Worm (Caenorhabditis elegans) whole organism, L1 larva: ENCODE results near the gene R160.5.

Source experiments
- C16A3.4 ChIP-seq: fragments of 150-350 bp; optimal IDR thresholded peaks from 2 replicates; lab custom pipeline; 2014; ENCODE audit warnings: missing biosample characterization, missing genetic modification characterization
- F16B12.6 ChIP-seq: fragments of 150-350 bp; optimal IDR thresholded peaks from 2 replicates; lab custom pipeline; 2014; ENCODE audit warnings: missing biosample characterization, missing genetic modification characterization
- ama-1 ChIP-seq: fragments of 150-350 bp; optimal IDR thresholded peaks from 2 replicates; lab custom pipeline; 2014
- ceh-63 ChIP-seq: fragments of 200-800 bp; sonication (Bioruptor generic); optimal IDR thresholded peaks from 2 replicates; lab custom pipeline; 2018; ENCODE audit warnings: mild to moderate bottlenecking, missing genetic modification characterization, missing compliant biosample characterization
- ceh-8 ChIP-seq: fragments of 200-800 bp; sonication (Bioruptor generic); optimal IDR thresholded peaks from 2 replicates; lab custom pipeline; 2018; ENCODE audit warnings: mild to moderate bottlenecking, missing genetic modification characterization, moderate library complexity, missing compliant biosample characterization
- ceh-82 ChIP-seq, 3 experiments: fragments of 150-350 bp in 1 of 3; sonication (generic microtip) in 2 of 3; optimal IDR thresholded peaks; 2 replicates each; lab custom pipeline; 2014 to 2017; ENCODE audit warnings: missing biosample characterization in 3 of 3, missing genetic modification characterization in 3 of 3
- ceh-88 ChIP-seq: fragments of 200-800 bp; sonication (Bioruptor generic); IDR thresholded peaks from 2 replicates; pipeline ENCODE4 v1.3.6; 2022; ENCODE audit warnings: missing genetic modification characterization, missing compliant biosample characterization
- dpl-1 ChIP-seq, 3 experiments: fragments of 150-350 bp in 2 of 3; sonication (generic microtip) in 1 of 3; optimal IDR thresholded peaks; 2 replicates each; lab custom pipeline; 2014 to 2017; ENCODE audit warnings: missing biosample characterization in 3 of 3, missing genetic modification characterization in 3 of 3, missing genetic modification reagents in 3 of 3
- ets-5 ChIP-seq: fragments of 200-800 bp; sonication (Bioruptor generic); IDR thresholded peaks from 2 replicates; pipeline ENCODE4 v1.3.6; 2022; ENCODE audit warnings: missing genetic modification characterization, missing compliant biosample characterization
- fkh-8 ChIP-seq: sonication (generic microtip); optimal IDR thresholded peaks from 2 replicates; lab custom pipeline; 2016; ENCODE audit warnings: mild to moderate bottlenecking, missing genetic modification characterization, missing compliant biosample characterization
- hlh-17 ChIP-seq: fragments of 200-800 bp; sonication (Bioruptor generic); optimal IDR thresholded peaks from 2 replicates; lab custom pipeline; 2018; ENCODE audit warnings: missing genetic modification characterization, mild to moderate bottlenecking, missing compliant biosample characterization, moderate library complexity, borderline replicate concordance
- hpl-2 ChIP-seq: fragments of 150-350 bp; optimal IDR thresholded peaks from 2 replicates; lab custom pipeline; 2014; ENCODE audit warnings: missing biosample characterization, missing genetic modification reagents, missing genetic modification characterization
- lin-15B ChIP-seq: fragments of 150-350 bp; sonication (generic microtip); optimal IDR thresholded peaks from 3 replicates; lab custom pipeline; 2014; ENCODE audit warnings: missing biosample characterization, missing genetic modification characterization
- lir-3 ChIP-seq: sonication (generic microtip); optimal IDR thresholded peaks from 2 replicates; lab custom pipeline; 2016; ENCODE audit warnings: mild to moderate bottlenecking, missing genetic modification characterization, moderate library complexity, missing compliant biosample characterization; ENCODE audit not compliant: poor library complexity
- mab-9 ChIP-seq: fragments of 200-800 bp; sonication (Bioruptor generic); IDR thresholded peaks from 2 replicates; pipeline ENCODE4 v1.3.6; 2022; ENCODE audit warnings: missing genetic modification reagents, missing genetic modification characterization, missing compliant biosample characterization
- mdl-1 ChIP-seq, 2 experiments: fragments of 150-350 bp; optimal IDR thresholded peaks; 2 replicates each; lab custom pipeline; 2014 to 2017; ENCODE audit warnings: missing biosample characterization in 2 of 2, missing genetic modification characterization in 2 of 2, inconsistent platforms in 1 of 2
- mef-2 ChIP-seq: fragments of 150-350 bp; optimal IDR thresholded peaks from 2 replicates; lab custom pipeline; 2014; ENCODE audit warnings: missing biosample characterization, missing genetic modification characterization
- mep-1 ChIP-seq: fragments of 150-350 bp; optimal IDR thresholded peaks from 2 replicates; lab custom pipeline; 2014; ENCODE audit warnings: missing biosample characterization, missing genetic modification characterization
- nhr-11 ChIP-seq: fragments of 150-350 bp; optimal IDR thresholded peaks from 2 replicates; lab custom pipeline; 2014; ENCODE audit warnings: missing biosample characterization, missing genetic modification characterization
- nhr-12 ChIP-seq: sonication (generic microtip); optimal IDR thresholded peaks from 2 replicates; lab custom pipeline; 2017; ENCODE audit warnings: missing biosample characterization, missing genetic modification characterization
- nhr-20 ChIP-seq: sonication (generic microtip); optimal IDR thresholded peaks from 2 replicates; lab custom pipeline; 2016; ENCODE audit warnings: mild to moderate bottlenecking, missing genetic modification characterization, missing compliant biosample characterization
- nhr-237 ChIP-seq: fragments of 150-350 bp; optimal IDR thresholded peaks from 2 replicates; lab custom pipeline; 2014; ENCODE audit warnings: missing biosample characterization, missing genetic modification characterization
- nhr-28 ChIP-seq: fragments of 150-350 bp; optimal IDR thresholded peaks from 2 replicates; lab custom pipeline; 2014; ENCODE audit warnings: missing biosample characterization, missing genetic modification characterization
- nhr-77 ChIP-seq: fragments of 150-350 bp; optimal IDR thresholded peaks from 2 replicates; lab custom pipeline; 2014; ENCODE audit warnings: missing biosample characterization, missing genetic modification characterization
- nhr-85 ChIP-seq: sonication (generic microtip); peaks from one replicate; lab custom pipeline; 2016; ENCODE audit warnings: missing genetic modification characterization, inconsistent platforms, missing compliant biosample characterization
- pax-3 ChIP-seq: fragments of 200-800 bp; sonication (Bioruptor generic); optimal IDR thresholded peaks from 2 replicates; lab custom pipeline; 2018; ENCODE audit warnings: mild to moderate bottlenecking, missing genetic modification characterization, moderate library complexity, missing compliant biosample characterization
- pqm-1 ChIP-seq: sonication (generic microtip); optimal IDR thresholded peaks from 3 replicates; lab custom pipeline; 2017; ENCODE audit warnings: missing biosample characterization, missing genetic modification characterization
- rnt-1 ChIP-seq: sonication (generic microtip); optimal IDR thresholded peaks from 2 replicates; lab custom pipeline; 2016; ENCODE audit warnings: mild to moderate bottlenecking, missing genetic modification characterization, moderate library complexity, missing compliant biosample characterization
- snu-23 ChIP-seq: sonication (generic microtip); optimal IDR thresholded peaks from 2 replicates; lab custom pipeline; 2016; ENCODE audit warnings: missing genetic modification characterization, missing compliant biosample characterization
- sox-4 ChIP-seq: sonication (generic microtip); optimal IDR thresholded peaks from 2 replicates; lab custom pipeline; 2016; ENCODE audit warnings: missing genetic modification characterization, missing compliant biosample characterization
- swsn-7 ChIP-seq: sonication (generic microtip); optimal IDR thresholded peaks from 2 replicates; lab custom pipeline; 2016; ENCODE audit warnings: missing genetic modification characterization, missing compliant biosample characterization
- tlp-1 ChIP-seq: fragments of 150-350 bp; optimal IDR thresholded peaks from 2 replicates; lab custom pipeline; 2014; ENCODE audit warnings: missing biosample characterization, missing genetic modification characterization
- unc-30 ChIP-seq: sonication (generic microtip); optimal IDR thresholded peaks from 2 replicates; lab custom pipeline; 2017; ENCODE audit warnings: missing biosample characterization, missing genetic modification characterization
- unc-86 ChIP-seq: sonication (generic microtip); optimal IDR thresholded peaks from 2 replicates; lab custom pipeline; 2016; ENCODE audit warnings: missing genetic modification characterization, missing compliant biosample characterization
- zag-1 ChIP-seq: fragments of 150-350 bp; optimal IDR thresholded peaks from 2 replicates; lab custom pipeline; 2014; ENCODE audit warnings: missing biosample characterization, missing genetic modification characterization
- ztf-4 ChIP-seq: fragments of 150-350 bp; optimal IDR thresholded peaks from 2 replicates; lab custom pipeline; 2014; ENCODE audit warnings: missing biosample characterization, missing genetic modification characterization

Gene R160.5

DNA sequence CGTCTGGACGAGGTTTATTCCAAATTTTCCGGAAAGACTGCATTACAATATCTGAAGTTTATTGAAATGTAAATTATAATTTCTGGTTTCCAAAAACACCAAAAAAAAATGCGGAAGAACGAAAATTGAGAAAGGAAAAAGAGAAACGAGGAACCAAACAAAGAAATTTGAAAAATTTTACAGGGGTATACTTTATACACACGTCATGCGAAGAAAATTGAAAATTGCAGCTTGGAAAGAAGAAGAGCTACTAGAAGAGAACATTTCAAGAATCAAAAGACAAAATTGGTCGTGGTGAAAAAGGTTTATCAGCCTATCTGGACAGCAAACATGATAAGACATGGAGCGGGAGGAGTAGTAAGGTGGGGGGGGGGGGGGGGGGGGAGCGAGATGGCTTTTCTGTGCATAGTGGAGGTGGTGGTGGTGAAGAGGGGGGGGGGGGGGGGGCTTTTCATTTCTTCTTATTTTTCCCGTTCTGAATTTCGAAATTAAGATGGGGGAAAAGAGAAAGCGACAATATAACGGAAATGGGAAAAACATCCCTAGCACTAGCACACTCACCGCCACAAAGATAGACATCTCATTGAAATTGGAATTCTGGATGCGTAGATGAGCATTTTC, 12.8 kb upstream of the R160.5 start, which contains the start of gene lst-2:
lst-2 (minus strand) TSS at position 51 of the 621 bp plus-strand sequence.
- TF ChIP-seq ceh-8 (GFP tag; lab: Kevin White, UChicago) (peak; percentile 40), nhr-85 (tag; lab: Kevin White, UChicago) (peak; percentile 32), nhr-28 (tag; lab: Kevin White, UChicago) (no peak)
- TF ChIP-seq, all 84 proteins: peak for 2

DNA sequence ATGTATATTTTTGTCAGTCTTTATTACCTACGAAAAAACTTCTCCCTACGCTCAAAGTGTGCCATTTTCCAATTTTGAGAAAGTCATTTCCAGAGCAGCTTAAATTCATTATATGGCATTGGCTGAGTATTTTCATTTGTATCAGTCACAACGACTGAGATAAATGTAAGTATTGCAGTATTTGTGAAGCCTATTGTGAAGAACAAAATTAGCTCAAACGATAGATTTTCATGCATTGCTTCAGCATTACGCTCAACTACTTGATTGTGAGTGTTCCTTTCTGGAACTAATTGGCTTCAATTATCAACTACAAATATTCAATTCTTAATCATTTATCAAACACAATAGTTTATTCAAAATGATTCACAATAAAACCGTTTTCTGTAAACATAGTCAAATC, 7.0 kb upstream of the R160.5 start, which contains the start of gene R160.12:
R160.12 (minus strand) TSS at position 101 of the 400 bp plus-strand sequence.
- TF ChIP-seq nhr-77 (tag; lab: Kevin White, UChicago) (no peak), ceh-8 (GFP tag; lab: Kevin White, UChicago) (no peak), tlp-1 (tag; lab: Kevin White, UChicago) (no peak), nhr-20 (no peak), lin-15B (tag; lab: Kevin White, UChicago) (no peak), nhr-11 (tag; lab: Kevin White, UChicago) (no peak), mep-1 (no peak), pax-3 (no peak), ets-5 (GFP tag; lab: Robert Waterston, UW) (no peak), lir-3 (tag; lab: Kevin White, UChicago) (no peak), nhr-12 (no peak), nhr-237 (tag; lab: Kevin White, UChicago) (no peak), ama-1 (no peak)
- TF ChIP-seq, all 84 proteins: peak for 0

DNA sequence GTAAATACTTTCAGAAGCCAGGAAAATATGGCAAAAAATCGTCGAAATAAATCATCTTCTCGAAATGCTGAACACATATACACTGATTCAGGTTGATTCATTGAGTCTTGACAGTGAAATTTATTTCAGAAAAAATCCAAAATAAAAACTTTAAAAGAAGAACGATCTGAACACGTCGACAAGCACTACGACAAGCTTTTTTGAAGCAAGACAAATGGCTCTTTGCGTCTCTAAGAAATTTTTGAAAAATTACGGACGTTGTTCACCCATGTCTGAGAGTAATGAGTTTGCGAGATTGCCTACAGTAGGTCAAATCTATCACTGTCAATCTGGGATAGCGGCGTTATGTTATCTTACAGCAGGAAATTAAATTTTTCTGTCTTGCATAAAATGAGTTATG, 6.1 kb upstream of the R160.5 start, which contains the start of gene R160.2:
R160.2 (minus strand) TSS at position 101 of the 400 bp plus-strand sequence.
- TF ChIP-seq ceh-82 (tag; optimal IDR thresholded peaks at IDR 0.05; lab: Kevin White, UChicago), result no peak
- no peak for TF ChIP-seq rnt-1 (tag; lab: Kevin White, UChicago)
- no peak for TF ChIP-seq pqm-1 (tag; lab: Kevin White, UChicago)
- no peak for TF ChIP-seq hlh-17 (GFP tag; lab: Kevin White, UChicago)
- no peak for TF ChIP-seq hpl-2 (GFP tag; lab: Kevin White, UChicago)
- TF ChIP-seq C16A3.4 (tag; lab: Kevin White, UChicago), result no peak
- TF ChIP-seq F16B12.6, result no peak
- no peak for TF ChIP-seq zag-1 (tag; lab: Kevin White, UChicago)
- TF ChIP-seq unc-30 (tag; lab: Kevin White, UChicago), result no peak
- TF ChIP-seq tlp-1 (tag; lab: Kevin White, UChicago), result no peak
- TF ChIP-seq ceh-88 (GFP tag; lab: Robert Waterston, UW), result no peak

DNA sequence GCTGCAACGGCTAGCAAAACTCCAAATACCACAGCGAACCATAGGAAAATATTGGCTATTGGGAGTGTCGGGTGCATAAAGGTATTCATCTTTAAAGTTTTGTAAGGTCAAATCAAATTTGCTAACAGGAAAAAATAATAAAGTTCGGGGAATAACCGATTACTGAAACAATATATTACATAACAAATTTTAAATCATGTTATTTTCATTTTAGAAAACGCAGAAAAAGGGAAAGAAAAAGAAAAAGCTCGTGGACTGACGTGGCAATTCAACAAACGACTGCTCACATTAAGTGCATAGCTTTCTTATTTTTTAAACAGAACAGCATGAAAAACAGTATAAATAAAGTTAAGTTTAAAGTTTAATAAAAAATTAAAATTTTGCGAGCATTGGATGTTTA, 2.5 kb upstream of the R160.5 start, which contains the start of gene R160.6:
R160.6 (minus strand) TSS at position 101 of the 400 bp plus-strand sequence.
- no peak for TF ChIP-seq ceh-82 (tag; optimal IDR thresholded peaks at IDR 0.05; lab: Kevin White, UChicago)

DNA sequence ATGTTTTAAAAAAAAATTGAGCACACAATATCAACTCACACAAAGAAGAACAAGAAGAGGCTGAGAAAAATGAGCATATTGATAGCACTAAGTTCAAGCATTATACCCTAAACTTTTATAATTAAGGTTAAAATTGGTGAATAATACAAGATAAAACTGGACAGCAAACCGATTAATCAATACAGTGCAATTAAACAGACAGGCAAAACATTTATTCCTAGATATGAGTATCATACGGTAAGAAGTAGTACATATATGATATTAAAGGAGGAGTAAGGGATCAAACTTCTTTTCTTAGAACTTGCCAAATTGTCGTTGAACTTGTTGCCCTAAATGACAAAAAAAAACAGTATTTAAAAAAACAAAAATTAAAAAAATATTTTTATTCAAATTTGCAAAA, 1.3 kb upstream of the R160.5 start, which contains the start of gene R160.14:
R160.14 (minus strand) TSS at position 101 of the 400 bp plus-strand sequence.
- TF ChIP-seq fkh-8 (tag; lab: Kevin White, UChicago), result no peak
- TF ChIP-seq ztf-4 (tag; lab: Kevin White, UChicago), result no peak
- TF ChIP-seq nhr-20, result no peak
- TF ChIP-seq swsn-7 (tag; lab: Kevin White, UChicago), result no peak
- TF ChIP-seq snu-23, result no peak
- TF ChIP-seq mef-2 (tag; lab: Kevin White, UChicago), result no peak
- TF ChIP-seq unc-86 (tag; lab: Kevin White, UChicago), result no peak
- no peak for TF ChIP-seq mdl-1 (tag; optimal IDR thresholded peaks at IDR 0.05; lab: Kevin White, UChicago)
- no peak for TF ChIP-seq sox-4 (tag; lab: Kevin White, UChicago)
- TF ChIP-seq dpl-1 (GFP tag; optimal IDR thresholded peaks at IDR 0.05; lab: Kevin White, UChicago), result no peak
- TF ChIP-seq mab-9 (GFP tag; lab: Robert Waterston, UW), result no peak
- TF ChIP-seq ceh-63 (GFP tag; lab: Kevin White, UChicago), result no peak
- TF ChIP-seq hlh-17 (GFP tag; lab: Kevin White, UChicago), result no peak
